Worm (Caenorhabditis elegans) whole organism, L4 larva: ENCODE results near the gene jmjd-4.

Experiments
- F49E8.2 ChIP-seq: sonication (generic microtip); optimal IDR thresholded peaks from 2 replicates; lab custom pipeline; 2016; ENCODE audit warnings: missing compliant biosample characterization, mild to moderate bottlenecking, missing genetic modification characterization, borderline replicate concordance
- aly-2 ChIP-seq: sonication (generic microtip); optimal IDR thresholded peaks from 2 replicates; lab custom pipeline; 2018; ENCODE audit warnings: missing biosample characterization, missing genetic modification characterization
- ceh-20 ChIP-seq: fragments of 200-800 bp; sonication (Bioruptor generic); IDR thresholded peaks from 2 replicates; pipeline ENCODE4 v1.3.6; 2022; ENCODE audit warnings: missing genetic modification reagents, missing genetic modification characterization, missing compliant biosample characterization
- ceh-82 ChIP-seq: sonication (generic microtip); optimal IDR thresholded peaks from 2 replicates; lab custom pipeline; 2017; ENCODE audit warnings: missing biosample characterization, missing genetic modification characterization
- egl-27 ChIP-seq: sonication (generic microtip); optimal IDR thresholded peaks from 3 replicates; lab custom pipeline; 2017; ENCODE audit warnings: missing biosample characterization, missing genetic modification reagents, missing genetic modification characterization
- lin-39 ChIP-seq: fragments of 150-350 bp; optimal IDR thresholded peaks from 2 replicates; lab custom pipeline; 2014; ENCODE audit warnings: missing biosample characterization, missing genetic modification reagents, missing genetic modification characterization
- nhr-10 ChIP-seq: fragments of 150-350 bp; optimal IDR thresholded peaks from 2 replicates; lab custom pipeline; 2014; ENCODE audit warnings: missing biosample characterization, missing genetic modification characterization
- nhr-11 ChIP-seq: fragments of 150-350 bp; optimal IDR thresholded peaks from 2 replicates; lab custom pipeline; 2014; ENCODE audit warnings: missing biosample characterization, missing genetic modification characterization
- nhr-77 ChIP-seq: fragments of 150-350 bp; optimal IDR thresholded peaks from 2 replicates; lab custom pipeline; 2014; ENCODE audit warnings: missing biosample characterization, missing genetic modification characterization
- unc-39 ChIP-seq: sonication (generic microtip); optimal IDR thresholded peaks from 2 replicates; lab custom pipeline; 2017; ENCODE audit warnings: missing biosample characterization, missing genetic modification characterization

- TF ChIP-seq nhr-11 (tag; lab: Kevin White, UChicago): no peak
- no peak for TF ChIP-seq lin-39 (tag; lab: Kevin White, UChicago)
- TF ChIP-seq nhr-77 (tag; lab: Kevin White, UChicago): no peak
- TF ChIP-seq aly-2 (tag; lab: Kevin White, UChicago): no peak
- TF ChIP-seq ceh-82: no peak
- TF ChIP-seq egl-27: no peak
- no peak for TF ChIP-seq unc-39 (tag; lab: Kevin White, UChicago)
- TF ChIP-seq F49E8.2: no peak
- TF ChIP-seq ceh-20 (GFP tag; lab: Robert Waterston, UW): no peak
- no peak for TF ChIP-seq nhr-10
These were observed 39.9 kb downstream of the jmjd-4 start for ce11 chrIII:10293946-10294345.
